Fruit fly (Drosophila melanogaster) whole organism, embryonic: ENCODE measurements around the gene Eip63E.
A peak's percentile ranks its signal among the peaks of the same experiment; 100 is the strongest.

Experiments
- Asciz ChIP-seq: fragments of 200-800 bp; sonication (Bioruptor generic); optimal IDR thresholded peaks from 2 replicates; lab custom pipeline; 2017; ENCODE audit warnings: missing biosample characterization, mild to moderate bottlenecking, missing genetic modification characterization, missing genetic modification reagents
- BtbVII ChIP-seq: fragments of 200-800 bp; sonication (Bioruptor generic); optimal IDR thresholded peaks from 3 replicates; lab custom pipeline; 2017; ENCODE audit warnings: missing biosample characterization, mild to moderate bottlenecking, missing genetic modification characterization
- CG10979 ChIP-seq: fragments of 200-800 bp; sonication (Bioruptor generic); optimal IDR thresholded peaks from 2 replicates; lab custom pipeline; 2018; ENCODE audit warnings: missing biosample characterization, mild to moderate bottlenecking, missing genetic modification characterization, moderate library complexity
- CG11504 ChIP-seq: fragments of 200-800 bp; sonication (Bioruptor generic); optimal IDR thresholded peaks from 3 replicates; lab custom pipeline; 2019; ENCODE audit warnings: missing biosample characterization, mild to moderate bottlenecking, missing genetic modification characterization, moderate library complexity
- CG12071 ChIP-seq: fragments of 200-800 bp; sonication (Bioruptor generic); optimal IDR thresholded peaks from 3 replicates; lab custom pipeline; 2018; ENCODE audit warnings: missing biosample characterization, mild to moderate bottlenecking, missing genetic modification characterization
- CG12391 ChIP-seq: fragments of 200-800 bp; sonication (Bioruptor generic); optimal IDR thresholded peaks from 3 replicates; lab custom pipeline; 2018; ENCODE audit warnings: missing biosample characterization, mild to moderate bottlenecking, missing genetic modification characterization, moderate library complexity
- CG13424 ChIP-seq: fragments of 200-800 bp; sonication (Bioruptor generic); optimal IDR thresholded peaks from 2 replicates; lab custom pipeline; 2019; ENCODE audit warnings: missing biosample characterization, mild to moderate bottlenecking, missing genetic modification characterization, moderate library complexity
- CG14667 ChIP-seq: fragments of 200-800 bp; sonication (Bioruptor generic); IDR thresholded peaks from 2 replicates; pipeline ENCODE4 v1.3.6; 2022; ENCODE audit warnings: missing biosample characterization, missing genetic modification characterization
- CG15601 ChIP-seq: fragments of 200-800 bp; sonication (Bioruptor generic); optimal IDR thresholded peaks from 3 replicates; lab custom pipeline; 2019; ENCODE audit warnings: missing biosample characterization, mild to moderate bottlenecking, missing genetic modification characterization, moderate library complexity
- CG1602 ChIP-seq: fragments of 200-800 bp; sonication (Bioruptor generic); optimal IDR thresholded peaks from 3 replicates; lab custom pipeline; 2016; ENCODE audit warnings: missing biosample characterization, missing genetic modification characterization
- CG1603 ChIP-seq: fragments of 200-800 bp; sonication (Bioruptor generic); optimal IDR thresholded peaks from 2 replicates; lab custom pipeline; 2019; ENCODE audit warnings: missing biosample characterization, mild to moderate bottlenecking, missing genetic modification characterization, moderate library complexity
- CG1647 ChIP-seq: fragments of 200-800 bp; sonication (Bioruptor generic); optimal IDR thresholded peaks from 3 replicates; lab custom pipeline; 2016; ENCODE audit warnings: missing biosample characterization, missing genetic modification characterization
- CG16813 ChIP-seq: fragments of 200-800 bp; sonication (Bioruptor generic); IDR thresholded peaks from 3 replicates; pipeline ENCODE4 v1.3.6; 2022; ENCODE audit warnings: missing biosample characterization, missing genetic modification characterization; ENCODE audit not compliant: partially characterized antibody
- CG17186 ChIP-seq: fragments of 200-800 bp; sonication (Bioruptor generic); optimal IDR thresholded peaks from 3 replicates; lab custom pipeline; 2017; ENCODE audit warnings: missing biosample characterization, missing genetic modification reagents, missing genetic modification characterization
- CG17359 ChIP-seq: fragments of 200-800 bp; sonication (Bioruptor generic); optimal IDR thresholded peaks from 3 replicates; lab custom pipeline; 2018; ENCODE audit warnings: missing biosample characterization, mild to moderate bottlenecking, missing genetic modification characterization, moderate library complexity
- CG30403 ChIP-seq: fragments of 200-800 bp; sonication (Bioruptor generic); optimal IDR thresholded peaks from 3 replicates; lab custom pipeline; 2016; ENCODE audit warnings: missing biosample characterization, missing genetic modification characterization
- CG6689 ChIP-seq: fragments of 200-800 bp; sonication (Bioruptor generic); IDR thresholded peaks from 2 replicates; pipeline ENCODE4 v1.3.6; 2022; ENCODE audit warnings: missing biosample characterization, missing genetic modification characterization
- CG8388 ChIP-seq: fragments of 200-800 bp; sonication (Bioruptor generic); optimal IDR thresholded peaks from 2 replicates; lab custom pipeline; 2019; ENCODE audit warnings: missing biosample characterization, mild to moderate bottlenecking, missing genetic modification characterization, moderate library complexity
- Ets65A ChIP-seq: fragments of 200-800 bp; sonication (Bioruptor generic); peaks from one replicate; lab custom pipeline; 2016; ENCODE audit warnings: missing biosample characterization, missing genetic modification characterization
- Fer1 ChIP-seq: fragments of 200-800 bp; sonication (Bioruptor generic); optimal IDR thresholded peaks from 2 replicates; lab custom pipeline; 2017; ENCODE audit warnings: missing biosample characterization, mild to moderate bottlenecking, missing genetic modification characterization
- Fer2 ChIP-seq: fragments of 200-800 bp; sonication (Bioruptor generic); optimal IDR thresholded peaks from 2 replicates; lab custom pipeline; 2018; ENCODE audit warnings: missing biosample characterization, mild to moderate bottlenecking, missing genetic modification characterization, moderate library complexity
- Hr3 ChIP-seq: fragments of 200-800 bp; sonication (Bioruptor generic); optimal IDR thresholded peaks from 3 replicates; lab custom pipeline; 2016; ENCODE audit warnings: missing biosample characterization, missing genetic modification characterization
- Hr78 ChIP-seq, 2 experiments: fragments of 200-800 bp in 1 of 2; fragments of >200 bp in 1 of 2; sonication (Bioruptor generic) in 1 of 2; optimal IDR thresholded peaks; 2 replicates each; lab custom pipeline; 2017 to 2019; ENCODE audit warnings: missing biosample characterization in 2 of 2, missing genetic modification characterization in 2 of 2, mild to moderate bottlenecking in 1 of 2, moderate library complexity in 1 of 2
- Med ChIP-seq: fragments of 200-800 bp; sonication (Bioruptor generic); peaks from one replicate; lab custom pipeline; 2016; ENCODE audit warnings: missing biosample characterization, missing genetic modification characterization, mild to moderate bottlenecking, inconsistent platforms, moderate library complexity
- Oli ChIP-seq: fragments of 200-800 bp; sonication (Bioruptor generic); optimal IDR thresholded peaks from 2 replicates; lab custom pipeline; 2018; ENCODE audit warnings: missing biosample characterization, mild to moderate bottlenecking, missing genetic modification characterization, moderate library complexity
- Xrp1 ChIP-seq: fragments of 200-800 bp; sonication (Bioruptor generic); IDR thresholded peaks from 2 replicates; pipeline ENCODE4 v1.3.6; 2022; ENCODE audit warnings: missing biosample characterization, missing genetic modification characterization
- al ChIP-seq: fragments of 200-800 bp; sonication (Bioruptor generic); IDR thresholded peaks from 2 replicates; pipeline ENCODE4 v1.3.6; 2022; ENCODE audit warnings: missing biosample characterization, missing genetic modification characterization
- bowl ChIP-seq: fragments of 200-800 bp; sonication (Bioruptor generic); IDR thresholded peaks from 2 replicates; pipeline ENCODE4 v1.3.6; 2022; ENCODE audit warnings: missing biosample characterization, missing genetic modification characterization
- bsh ChIP-seq, 2 experiments: fragments of 200-800 bp; sonication (Bioruptor generic); optimal IDR thresholded peaks; 2 replicates each; lab custom pipeline; 2017 to 2018; ENCODE audit warnings: mild to moderate bottlenecking in 2 of 2, missing biosample characterization in 2 of 2, missing genetic modification characterization in 2 of 2, moderate library complexity in 1 of 2
- cas ChIP-seq: fragments of 200-800 bp; sonication (Bioruptor generic); IDR thresholded peaks from 2 replicates; pipeline ENCODE4 v1.3.6; 2022; ENCODE audit warnings: missing biosample characterization, missing genetic modification characterization
- dan ChIP-seq: fragments of 200-800 bp; sonication (Bioruptor generic); IDR thresholded peaks from 2 replicates; pipeline ENCODE4 v1.3.6; 2022; ENCODE audit warnings: missing biosample characterization, missing genetic modification characterization
- dmrt99B ChIP-seq: fragments of 200-800 bp; sonication (Bioruptor generic); optimal IDR thresholded peaks from 2 replicates; lab custom pipeline; 2018; ENCODE audit warnings: missing biosample characterization, mild to moderate bottlenecking, missing genetic modification characterization, moderate library complexity
- dysf ChIP-seq: fragments of 200-800 bp; sonication (Bioruptor generic); IDR thresholded peaks from 3 replicates; pipeline ENCODE4 v1.3.6; 2022; ENCODE audit warnings: missing biosample characterization, missing genetic modification characterization
- gem ChIP-seq: fragments of 200-800 bp; sonication (Bioruptor generic); optimal IDR thresholded peaks from 2 replicates; lab custom pipeline; 2019; ENCODE audit warnings: missing biosample characterization, mild to moderate bottlenecking, missing genetic modification characterization, moderate library complexity
- grau ChIP-seq: fragments of 200-800 bp; optimal IDR thresholded peaks from 3 replicates; lab custom pipeline; 2019; ENCODE audit warnings: missing biosample characterization, mild to moderate bottlenecking, missing genetic modification characterization, moderate library complexity
- gsb-n ChIP-seq: fragments of 200-800 bp; sonication (Bioruptor generic); optimal IDR thresholded peaks from 3 replicates; lab custom pipeline; 2018; ENCODE audit warnings: missing biosample characterization, mild to moderate bottlenecking, missing genetic modification characterization
- kay ChIP-seq: fragments of 200-800 bp; sonication (Bioruptor generic); optimal IDR thresholded peaks from 2 replicates; lab custom pipeline; 2016; ENCODE audit warnings: missing biosample characterization, missing genetic modification characterization
- lab ChIP-seq: fragments of 200-800 bp; sonication (Bioruptor generic); optimal IDR thresholded peaks from 3 replicates; lab custom pipeline; 2017; ENCODE audit warnings: missing biosample characterization, missing genetic modification characterization, mild to moderate bottlenecking, moderate library complexity, missing genetic modification reagents
- lola ChIP-seq, 3 experiments: fragments of >200 bp in 2 of 3; fragments of 200-800 bp in 1 of 3; sonication (Bioruptor generic) in 1 of 3; optimal IDR thresholded peaks; 2 replicates each; lab custom pipeline; 2017 to 2019; ENCODE audit warnings: missing biosample characterization in 3 of 3, missing genetic modification characterization in 3 of 3, mild to moderate bottlenecking in 1 of 3, moderate library complexity in 1 of 3
- oc ChIP-seq: fragments of 200-800 bp; sonication (Bioruptor generic); optimal IDR thresholded peaks from 2 replicates; lab custom pipeline; 2018; ENCODE audit warnings: missing biosample characterization, mild to moderate bottlenecking, missing genetic modification characterization, moderate library complexity
- pho ChIP-seq: fragments of 200-800 bp; sonication (Bioruptor generic); optimal IDR thresholded peaks from 2 replicates; lab custom pipeline; 2016; ENCODE audit warnings: missing biosample characterization, missing genetic modification characterization
- phol ChIP-seq: fragments of 200-800 bp; sonication (Bioruptor generic); optimal IDR thresholded peaks from 3 replicates; lab custom pipeline; 2018; ENCODE audit warnings: missing biosample characterization, mild to moderate bottlenecking, missing genetic modification characterization, moderate library complexity
- shn ChIP-seq: fragments of 200-800 bp; sonication (Bioruptor generic); optimal IDR thresholded peaks from 3 replicates; lab custom pipeline; 2016; ENCODE audit warnings: missing biosample characterization, missing genetic modification characterization
- sima ChIP-seq: fragments of 200-800 bp; sonication (Bioruptor generic); optimal IDR thresholded peaks from 2 replicates; lab custom pipeline; 2016; ENCODE audit warnings: missing biosample characterization, missing genetic modification characterization
- sob ChIP-seq: fragments of 200-800 bp; sonication (Bioruptor generic); IDR thresholded peaks from 2 replicates; pipeline ENCODE4 v1.3.6; 2022; ENCODE audit warnings: missing biosample characterization, missing genetic modification characterization
- sqz ChIP-seq: fragments of 200-800 bp; sonication (Bioruptor generic); optimal IDR thresholded peaks from 3 replicates; lab custom pipeline; 2018; ENCODE audit warnings: missing biosample characterization, mild to moderate bottlenecking, missing genetic modification characterization
- unpg ChIP-seq: fragments of 200-800 bp; sonication (Bioruptor generic); optimal IDR thresholded peaks from 3 replicates; lab custom pipeline; 2018; ENCODE audit warnings: missing biosample characterization, mild to moderate bottlenecking, missing genetic modification characterization, moderate library complexity
- wdn ChIP-seq: fragments of 200-800 bp; sonication (Bioruptor generic); IDR thresholded peaks from 2 replicates; pipeline ENCODE4 v1.3.6; 2022; ENCODE audit warnings: missing biosample characterization, missing genetic modification characterization

Eip63E gene

dm6 chr3L:3644337-3645027 lies 128.9 kb downstream of the Eip63E start (continued):
- TF ChIP-seq CG11504: no peak
- peak; percentile 5; the same call in 1 of the 2 replicates for TF ChIP-seq CG6689
- TF ChIP-seq Hr3 (GFP tag; lab: Kevin White, UChicago): peak; percentile 4
- no peak for TF ChIP-seq CG16813 (GFP tag; lab: Robert Waterston, UW)
- no peak for TF ChIP-seq pho
- peak; percentile 58 for TF ChIP-seq gem (tag; lab: Kevin White, UChicago)
- no peak for TF ChIP-seq wdn (GFP tag; lab: Robert Waterston, UW)
- TF ChIP-seq oc (tag; lab: Kevin White, UChicago): peak; percentile 19
- no peak for TF ChIP-seq lab (GFP tag; lab: Kevin White, UChicago)
- peak; percentile 37 for TF ChIP-seq CG8388 (GFP tag; lab: Kevin White, UChicago)
- TF ChIP-seq CG15601 (tag; lab: Kevin White, UChicago): peak; percentile 43
- TF ChIP-seq CG13424 (tag; lab: Kevin White, UChicago): peak; percentile 3
- TF ChIP-seq Hr78 (GFP tag; optimal IDR thresholded peaks at IDR 0.05; lab: Kevin White, UChicago): no peak
- TF ChIP-seq lola (GFP tag; optimal IDR thresholded peaks at IDR 0.05; lab: Kevin White, UChicago): peak in 1 of 3 experiments; percentile 46
- peak; percentile 0 for TF ChIP-seq Oli (tag; lab: Kevin White, UChicago)
- TF ChIP-seq dysf (GFP tag; lab: Robert Waterston, UW): 0 out of 3 replicates have a peak, but pooled peaks have one; percentile 14
- peak; percentile 37 for TF ChIP-seq unpg
- peak; percentile 12 for TF ChIP-seq phol (tag; lab: Kevin White, UChicago)
- no peak for TF ChIP-seq CG1647 (GFP tag; lab: Kevin White, UChicago)
- peak; percentile 26 for TF ChIP-seq grau
- TF ChIP-seq CG12391 (tag; lab: Kevin White, UChicago): peak; percentile 32
- TF ChIP-seq Fer1: no peak
- peak; percentile 6 for TF ChIP-seq CG17359
- TF ChIP-seq cas: no peak
- TF ChIP-seq kay (GFP tag; lab: Kevin White, UChicago): no peak
- TF ChIP-seq CG10979: peak; percentile 33
- peak; percentile 12 for TF ChIP-seq dmrt99B (tag; lab: Kevin White, UChicago)
- peak; percentile 9 for TF ChIP-seq CG1603 (tag; lab: Kevin White, UChicago)
- peak in 1 of 2 experiments; percentile 63 for TF ChIP-seq bsh (GFP tag; optimal IDR thresholded peaks at IDR 0.05; lab: Kevin White, UChicago)
- peak; percentile 15 for TF ChIP-seq Med (GFP tag; lab: Kevin White, UChicago)
- no peak for TF ChIP-seq CG17186 (GFP tag; lab: Kevin White, UChicago)
- TF ChIP-seq Xrp1 (GFP tag; lab: Robert Waterston, UW): peak; percentile 39; the same call in 1 of the 2 replicates
- TF ChIP-seq al (GFP tag; lab: Robert Waterston, UW): 0 out of 2 replicates have a peak, but pooled peaks have one; percentile 1

dm6 chr3L:3645628-3646360 lies 130.2 kb downstream of the Eip63E start:
- no peak for TF ChIP-seq dan
- TF ChIP-seq sima: no peak
- no peak for TF ChIP-seq grau
- peak; percentile 38 for TF ChIP-seq Asciz (GFP tag; lab: Kevin White, UChicago)
- no peak for TF ChIP-seq CG30403 (GFP tag; lab: Kevin White, UChicago)
- no peak for TF ChIP-seq shn (GFP tag; lab: Kevin White, UChicago)
- TF ChIP-seq CG1602 (GFP tag; lab: Kevin White, UChicago): no peak
- no peak for TF ChIP-seq BtbVII
- peak; percentile 5 for TF ChIP-seq Fer2
- TF ChIP-seq Oli (tag; lab: Kevin White, UChicago): no peak
- no peak for TF ChIP-seq sob (GFP tag; lab: Robert Waterston, UW)
- TF ChIP-seq gsb-n: no peak
- TF ChIP-seq sqz (GFP tag; lab: Kevin White, UChicago): no peak
- TF ChIP-seq bowl (GFP tag; lab: Robert Waterston, UW): no peak
- TF ChIP-seq CG12071: peak; percentile 30
- peak; percentile 52 for TF ChIP-seq Ets65A (GFP tag; lab: Kevin White, UChicago)
- no peak for TF ChIP-seq CG14667 (GFP tag; lab: Robert Waterston, UW)
